Fruit fly (Drosophila melanogaster): ENCODE data around the gene brat.
A peak's percentile ranks its signal among the peaks of the same experiment; 100 is the strongest.

DNA sequence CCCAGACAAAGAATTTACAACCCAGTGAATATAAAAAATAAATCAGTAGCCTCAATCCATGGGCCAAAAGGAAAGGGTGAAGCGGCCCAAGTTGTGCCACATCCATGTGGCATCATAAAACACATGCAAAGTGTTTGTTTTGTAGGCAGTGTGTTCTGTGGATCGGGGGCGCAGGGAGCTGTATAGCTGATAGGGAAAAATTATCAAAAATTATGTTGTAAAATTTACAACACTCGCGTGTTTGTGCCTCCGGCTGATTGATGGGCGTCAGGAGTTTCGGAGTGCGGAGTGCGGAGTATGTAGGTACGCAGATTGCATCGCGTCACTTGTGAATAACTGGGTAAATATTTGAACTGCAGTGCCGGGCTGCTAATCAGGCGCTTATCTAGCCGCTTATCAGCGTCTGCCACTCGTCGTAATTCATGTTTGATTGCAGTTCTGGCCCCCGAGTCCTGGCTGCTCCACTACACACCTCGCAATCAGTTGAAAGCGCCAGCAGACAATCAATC, 58.2 kb downstream of the brat start:
- TF ChIP-seq CG14655 (GFP tag; optimal IDR thresholded peaks at IDR 0.05), result no peak
- no peak for TF ChIP-seq Pif1B (GFP tag; optimal IDR thresholded peaks at IDR 0.05)
- no peak for TF ChIP-seq CG10348 (GFP tag; IDR thresholded peaks at IDR 0.05)
- no peak for TF ChIP-seq CG13204 (GFP tag; optimal IDR thresholded peaks at IDR 0.05)
- TF ChIP-seq CG8159 (tag; optimal IDR thresholded peaks at IDR 0.05), result no peak
- peak; percentile 38; the same call in 1 of the 3 replicates for TF ChIP-seq fd96Ca (GFP tag; IDR thresholded peaks at IDR 0.05)
- TF ChIP-seq rn (GFP tag; IDR thresholded peaks at IDR 0.05), result no peak
- TF ChIP-seq Snoo (tag; optimal IDR thresholded peaks at IDR 0.05), result no peak
- TF ChIP-seq CG4496 (GFP tag; IDR thresholded peaks at IDR 0.05), result peak; percentile 55; the same call in 1 of the 3 replicates
- TF ChIP-seq Pif1A (GFP tag; optimal IDR thresholded peaks at IDR 0.05), result no peak
- no peak for TF ChIP-seq CG34367 (tag; optimal IDR thresholded peaks at IDR 0.05)

Measured in whole organism, pupa.